Fruit fly (Drosophila melanogaster) whole organism, wandering third instar larva: Measurements from ENCODE around the gene Nckx30C.

ENCODE experiments used
- Dfd ChIP-seq: fragments of >200 bp; optimal IDR thresholded peaks from 2 replicates; lab custom pipeline; 2017; ENCODE audit warnings: missing biosample characterization, missing genetic modification characterization
- Hr83 ChIP-seq: fragments of 200-300 bp; sonication (Bioruptor generic); optimal IDR thresholded peaks from 2 replicates; lab custom pipeline; 2016; ENCODE audit warnings: missing biosample characterization, mild to moderate bottlenecking, missing genetic modification characterization, moderate library complexity; ENCODE audit not compliant: poor library complexity, severe bottlenecking
- Jra ChIP-seq: sonication (Bioruptor generic); optimal IDR thresholded peaks from 2 replicates; lab custom pipeline; 2016; ENCODE audit warnings: missing biosample characterization, missing genetic modification characterization
- Mio ChIP-seq: sonication (Bioruptor generic); optimal IDR thresholded peaks from 2 replicates; lab custom pipeline; 2016; ENCODE audit warnings: missing biosample characterization, missing genetic modification characterization
- N ChIP-seq: fragments of >200 bp; optimal IDR thresholded peaks from 2 replicates; lab custom pipeline; 2018; ENCODE audit warnings: missing biosample characterization, missing external identifiers, missing genetic modification characterization
- Sp1 ChIP-seq: fragments of 200-800 bp; sonication (Bioruptor generic); optimal IDR thresholded peaks from 3 replicates; lab custom pipeline; 2019; ENCODE audit warnings: missing biosample characterization, mild to moderate bottlenecking, missing genetic modification characterization, moderate library complexity
- h ChIP-seq: fragments of 200-800 bp; sonication (Bioruptor generic); optimal IDR thresholded peaks from 3 replicates; lab custom pipeline; 2016; ENCODE audit warnings: missing biosample characterization, mild to moderate bottlenecking, missing genetic modification characterization
- pan ChIP-seq: fragments of >200 bp; optimal IDR thresholded peaks from 2 replicates; lab custom pipeline; 2017

- no peak for TF ChIP-seq Jra (GFP tag; lab: Kevin White, UChicago)
- no peak for TF ChIP-seq Dfd (GFP tag; lab: Kevin White, UChicago)
- no peak for TF ChIP-seq Hr83 (GFP tag; lab: Kevin White, UChicago)
- TF ChIP-seq pan (lab: Kevin White, UChicago): no peak
- no peak for TF ChIP-seq h (GFP tag; lab: Kevin White, UChicago)
- TF ChIP-seq Mio: no peak
- no peak for TF ChIP-seq Sp1 (GFP tag; lab: Kevin White, UChicago)
- no peak for TF ChIP-seq N
Measured at dm6 chr2L:9685993-9686392, 60.3 kb downstream of the Nckx30C start.
